Fruit fly (Drosophila melanogaster) whole organism, embryonic: ENCODE data around the gene SoYb.

Source experiments
- BEAF-32 ChIP-seq: fragments of 200-800 bp; sonication (Bioruptor generic); optimal IDR thresholded peaks from 3 replicates; lab custom pipeline; 2017; ENCODE audit warnings: missing biosample characterization, missing genetic modification characterization, mild to moderate bottlenecking, moderate library complexity, missing genetic modification reagents
- Bdp1 ChIP-seq: fragments of 200-800 bp; sonication (Bioruptor generic); optimal IDR thresholded peaks from 3 replicates; lab custom pipeline; 2016; ENCODE audit warnings: missing biosample characterization, missing genetic modification characterization
- BtbVII ChIP-seq: fragments of 200-800 bp; sonication (Bioruptor generic); optimal IDR thresholded peaks from 3 replicates; lab custom pipeline; 2017; ENCODE audit warnings: missing biosample characterization, mild to moderate bottlenecking, missing genetic modification characterization
- CG1024 ChIP-seq: fragments of 200-800 bp; sonication (Bioruptor generic); IDR thresholded peaks from 2 replicates; pipeline ENCODE4 v1.3.6; 2022; ENCODE audit warnings: missing biosample characterization, missing genetic modification characterization
- CG12219 ChIP-seq: fragments of 200-800 bp; sonication (Bioruptor generic); optimal IDR thresholded peaks from 3 replicates; lab custom pipeline; 2018; ENCODE audit warnings: missing biosample characterization, mild to moderate bottlenecking, missing genetic modification characterization
- CG1233 ChIP-seq: fragments of 200-800 bp; sonication (Bioruptor generic); optimal IDR thresholded peaks from 4 replicates; lab custom pipeline; 2018; ENCODE audit warnings: missing biosample characterization, mild to moderate bottlenecking, missing genetic modification characterization
- CG13424 ChIP-seq: fragments of 200-800 bp; sonication (Bioruptor generic); optimal IDR thresholded peaks from 2 replicates; lab custom pipeline; 2019; ENCODE audit warnings: missing biosample characterization, mild to moderate bottlenecking, missing genetic modification characterization, moderate library complexity
- CG15601 ChIP-seq: fragments of 200-800 bp; sonication (Bioruptor generic); optimal IDR thresholded peaks from 3 replicates; lab custom pipeline; 2019; ENCODE audit warnings: missing biosample characterization, mild to moderate bottlenecking, missing genetic modification characterization, moderate library complexity
- CG15696 ChIP-seq: fragments of 200-800 bp; sonication (Bioruptor generic); optimal IDR thresholded peaks from 2 replicates; lab custom pipeline; 2019; ENCODE audit warnings: missing biosample characterization, mild to moderate bottlenecking, missing genetic modification characterization, moderate library complexity
- CG17186 ChIP-seq: fragments of 200-800 bp; sonication (Bioruptor generic); optimal IDR thresholded peaks from 3 replicates; lab custom pipeline; 2017; ENCODE audit warnings: missing biosample characterization, missing genetic modification reagents, missing genetic modification characterization
- CG17568 ChIP-seq: fragments of 200-800 bp; sonication (Bioruptor generic); optimal IDR thresholded peaks from 2 replicates; lab custom pipeline; 2018; ENCODE audit warnings: missing biosample characterization, mild to moderate bottlenecking, missing genetic modification characterization, moderate library complexity
- CG31224 ChIP-seq: fragments of 200-800 bp; sonication (Bioruptor generic); IDR thresholded peaks from 2 replicates; pipeline ENCODE4 v1.3.6; 2022; ENCODE audit warnings: missing biosample characterization, missing genetic modification characterization
- CG3838 ChIP-seq: fragments of 200-800 bp; sonication (Bioruptor generic); optimal IDR thresholded peaks from 3 replicates; lab custom pipeline; 2016; ENCODE audit warnings: missing biosample characterization, missing genetic modification characterization
- CG43689 ChIP-seq: fragments of 200-800 bp; sonication (Bioruptor generic); IDR thresholded peaks from 2 replicates; pipeline ENCODE4 v1.3.6; 2022; ENCODE audit warnings: missing biosample characterization, missing genetic modification characterization
- CG5245 ChIP-seq: fragments of 200-800 bp; sonication (Bioruptor generic); optimal IDR thresholded peaks from 3 replicates; lab custom pipeline; 2016; ENCODE audit warnings: missing biosample characterization, missing genetic modification characterization
- CG6683 ChIP-seq: fragments of 200-800 bp; sonication (Bioruptor generic); optimal IDR thresholded peaks from 2 replicates; lab custom pipeline; 2017; ENCODE audit warnings: missing biosample characterization, mild to moderate bottlenecking, missing genetic modification characterization, missing genetic modification reagents
- CG7786 ChIP-seq: fragments of 200-800 bp; sonication (Bioruptor generic); optimal IDR thresholded peaks from 2 replicates; lab custom pipeline; 2016; ENCODE audit warnings: missing biosample characterization, missing genetic modification characterization
- CG7928 ChIP-seq: fragments of 200-800 bp; sonication (Bioruptor generic); optimal IDR thresholded peaks from 2 replicates; lab custom pipeline; 2017; ENCODE audit warnings: missing biosample characterization, mild to moderate bottlenecking, missing genetic modification characterization
- CG7987 ChIP-seq: fragments of 200-800 bp; sonication (Bioruptor generic); optimal IDR thresholded peaks from 2 replicates; lab custom pipeline; 2018; ENCODE audit warnings: missing biosample characterization, mild to moderate bottlenecking, missing genetic modification characterization, moderate library complexity
- CTCF ChIP-seq: fragments of 200-800 bp; sonication (Bioruptor generic); optimal IDR thresholded peaks from 2 replicates; lab custom pipeline; 2017; ENCODE audit warnings: missing biosample characterization, mild to moderate bottlenecking, missing genetic modification characterization, moderate library complexity
- Dip2 ChIP-seq: fragments of 200-800 bp; sonication (Bioruptor generic); IDR thresholded peaks from 2 replicates; pipeline ENCODE4 v1.3.6; 2022; ENCODE audit warnings: missing biosample characterization, missing genetic modification characterization
- E2f2 ChIP-seq: fragments of 200-800 bp; sonication (Bioruptor generic); IDR thresholded peaks from 2 replicates; pipeline ENCODE4 v1.3.6; 2022; ENCODE audit warnings: missing biosample characterization, missing genetic modification characterization
- ERR ChIP-seq: fragments of 200-800 bp; sonication (Bioruptor generic); optimal IDR thresholded peaks from 2 replicates; lab custom pipeline; 2016; ENCODE audit warnings: missing biosample characterization, missing genetic modification characterization
- GATAe ChIP-seq: fragments of 200-800 bp; sonication (Bioruptor generic); conservative IDR thresholded peaks from 2 replicates; pipeline ENCODE4 v1.3.6; 2022; ENCODE audit warnings: missing biosample characterization, missing genetic modification characterization
- Gug ChIP-seq: fragments of 200-800 bp; sonication (Bioruptor generic); IDR thresholded peaks from 4 replicates; pipeline ENCODE4 v1.3.6; 2022; ENCODE audit warnings: missing biosample characterization, missing genetic modification characterization
- Hmx ChIP-seq: fragments of 200-800 bp; sonication (Bioruptor generic); optimal IDR thresholded peaks from 2 replicates; lab custom pipeline; 2016; ENCODE audit warnings: missing biosample characterization, missing genetic modification characterization
- MTF-1 ChIP-seq: fragments of 200-800 bp; sonication (Bioruptor generic); optimal IDR thresholded peaks from 2 replicates; lab custom pipeline; 2018; ENCODE audit warnings: missing biosample characterization, mild to moderate bottlenecking, missing genetic modification characterization, borderline replicate concordance
- Med ChIP-seq: fragments of 200-800 bp; sonication (Bioruptor generic); peaks from one replicate; lab custom pipeline; 2016; ENCODE audit warnings: missing biosample characterization, missing genetic modification characterization, mild to moderate bottlenecking, inconsistent platforms, moderate library complexity
- Pdp1 ChIP-seq, 2 experiments: fragments of 200-800 bp; sonication (Bioruptor generic); optimal IDR thresholded peaks; 3 replicates each; lab custom pipeline; 2016; ENCODE audit warnings: missing biosample characterization in 2 of 2, missing genetic modification characterization in 2 of 2, mild to moderate bottlenecking in 1 of 2, moderate library complexity in 1 of 2
- Rx ChIP-seq: fragments of 200-800 bp; sonication (Bioruptor generic); IDR thresholded peaks from 2 replicates; pipeline ENCODE4 v1.3.6; 2022; ENCODE audit warnings: missing biosample characterization, missing genetic modification characterization
- Sry-δ ChIP-seq: fragments of 200-800 bp; sonication (Bioruptor generic); optimal IDR thresholded peaks from 2 replicates; lab custom pipeline; 2016; ENCODE audit warnings: missing biosample characterization, missing genetic modification characterization
- Taf1 ChIP-seq: fragments of 200-800 bp; sonication (Bioruptor generic); IDR thresholded peaks from 2 replicates; pipeline ENCODE4 v1.3.6; 2022; ENCODE audit warnings: missing biosample characterization, missing genetic modification characterization
- YL-1 ChIP-seq: fragments of 200-800 bp; sonication (Bioruptor generic); optimal IDR thresholded peaks from 3 replicates; lab custom pipeline; 2017; ENCODE audit warnings: missing biosample characterization, mild to moderate bottlenecking, missing genetic modification characterization
- aop ChIP-seq: fragments of 200-800 bp; sonication (Bioruptor generic); IDR thresholded peaks from 2 replicates; pipeline ENCODE4 v1.3.6; 2022; ENCODE audit warnings: missing biosample characterization, missing genetic modification characterization
- ap ChIP-seq: fragments of 200-800 bp; sonication (Bioruptor generic); IDR thresholded peaks from 2 replicates; pipeline ENCODE4 v1.3.6; 2022; ENCODE audit warnings: missing biosample characterization, missing genetic modification characterization
- az2 ChIP-seq: fragments of 200-800 bp; sonication (Bioruptor generic); optimal IDR thresholded peaks from 3 replicates; lab custom pipeline; 2016; ENCODE audit warnings: missing biosample characterization, missing genetic modification characterization
- cas ChIP-seq: fragments of 200-800 bp; sonication (Bioruptor generic); IDR thresholded peaks from 2 replicates; pipeline ENCODE4 v1.3.6; 2022; ENCODE audit warnings: missing biosample characterization, missing genetic modification characterization
- cg ChIP-seq: fragments of 200-800 bp; sonication (Bioruptor generic); optimal IDR thresholded peaks from 3 replicates; lab custom pipeline; 2019; ENCODE audit warnings: missing biosample characterization, mild to moderate bottlenecking, missing genetic modification characterization, moderate library complexity
- chm ChIP-seq: fragments of 200-800 bp; sonication (Bioruptor generic); IDR thresholded peaks from 2 replicates; pipeline ENCODE4 v1.3.6; 2022; ENCODE audit warnings: missing biosample characterization, missing genetic modification characterization
- eyg ChIP-seq: fragments of 200-800 bp; sonication (Bioruptor generic); optimal IDR thresholded peaks from 3 replicates; lab custom pipeline; 2016; ENCODE audit warnings: missing biosample characterization, missing genetic modification characterization
- gem ChIP-seq: fragments of 200-800 bp; sonication (Bioruptor generic); optimal IDR thresholded peaks from 2 replicates; lab custom pipeline; 2019; ENCODE audit warnings: missing biosample characterization, mild to moderate bottlenecking, missing genetic modification characterization, moderate library complexity
- grn ChIP-seq: fragments of 200-800 bp; sonication (Bioruptor generic); optimal IDR thresholded peaks from 3 replicates; lab custom pipeline; 2017; ENCODE audit warnings: missing biosample characterization, missing genetic modification characterization
- gsb ChIP-seq: fragments of 200-800 bp; sonication (Bioruptor generic); IDR thresholded peaks from 2 replicates; pipeline ENCODE4 v1.3.6; 2022; ENCODE audit warnings: missing biosample characterization, missing genetic modification characterization
- hth ChIP-seq: fragments of >200 bp; optimal IDR thresholded peaks from 2 replicates; lab custom pipeline; 2017; ENCODE audit warnings: inconsistent platforms
- sim ChIP-seq: fragments of 200-800 bp; sonication (Bioruptor generic); IDR thresholded peaks from 2 replicates; pipeline ENCODE4 v1.3.6; 2022; ENCODE audit warnings: missing biosample characterization, missing genetic modification characterization
- tio ChIP-seq: fragments of 200-800 bp; sonication (Bioruptor generic); optimal IDR thresholded peaks from 2 replicates; lab custom pipeline; 2017; ENCODE audit warnings: missing biosample characterization, missing genetic modification characterization, inconsistent platforms
- trem ChIP-seq: fragments of 200-800 bp; optimal IDR thresholded peaks from 3 replicates; lab custom pipeline; 2019; ENCODE audit warnings: missing biosample characterization, mild to moderate bottlenecking, missing genetic modification characterization, moderate library complexity
- tx ChIP-seq: fragments of 200-800 bp; sonication (Bioruptor generic); optimal IDR thresholded peaks from 2 replicates; lab custom pipeline; 2016; ENCODE audit warnings: missing biosample characterization, missing genetic modification characterization
- z ChIP-seq: fragments of 200-800 bp; sonication (Bioruptor generic); IDR thresholded peaks from 3 replicates; pipeline ENCODE4 v1.3.6; 2022; ENCODE audit warnings: missing biosample characterization, missing genetic modification characterization
- zen ChIP-seq: fragments of 200-800 bp; sonication (Bioruptor generic); optimal IDR thresholded peaks from 3 replicates; lab custom pipeline; 2018; ENCODE audit warnings: missing biosample characterization, mild to moderate bottlenecking, missing genetic modification characterization, moderate library complexity
- zf30C ChIP-seq: fragments of 200-800 bp; sonication (Bioruptor generic); optimal IDR thresholded peaks from 3 replicates; lab custom pipeline; 2018; ENCODE audit warnings: missing biosample characterization, mild to moderate bottlenecking, missing genetic modification characterization

SoYb gene

DNA sequence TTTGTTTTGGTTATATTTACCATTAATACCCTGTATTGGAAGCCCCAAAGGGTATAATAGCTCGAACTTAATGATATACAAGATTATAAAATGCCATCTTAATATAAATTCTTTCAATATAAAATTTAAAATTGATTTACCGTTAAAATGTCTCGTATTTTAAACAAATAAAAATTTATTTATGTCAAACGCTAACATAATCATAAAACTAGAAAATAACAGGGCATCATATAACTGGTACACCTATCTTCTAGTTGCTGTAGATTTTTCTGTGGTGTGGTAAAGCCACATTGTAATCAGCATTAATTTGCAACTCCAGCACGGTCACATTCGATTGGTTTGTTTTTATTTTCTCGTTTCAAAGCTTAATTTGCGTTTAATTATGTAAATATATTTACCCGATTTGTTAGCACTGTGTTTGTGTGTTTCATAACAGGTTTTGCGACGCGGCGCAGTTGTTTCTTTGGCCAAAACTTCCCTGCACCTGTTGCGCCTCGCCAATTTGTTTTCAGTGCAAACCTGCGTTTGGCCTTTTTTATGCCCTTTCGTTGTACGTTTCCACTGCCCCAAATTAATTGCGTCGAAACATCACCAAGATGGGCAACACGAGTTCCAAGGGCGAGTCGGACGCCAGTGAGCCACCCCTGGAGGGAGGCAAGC lies 45.4 kb downstream of the SoYb start, which contains the start of the genes CG4658 and CG5846 (continued):
- TF ChIP-seq chm (GFP tag; lab: Robert Waterston, UW) (peak; percentile 94), Dip2 (GFP tag; lab: Robert Waterston, UW) (peak; percentile 50), CG17568 (GFP tag; lab: Kevin White, UChicago) (no peak), eyg (GFP tag; lab: Kevin White, UChicago) (no peak), aop (peak; percentile 55; the same call in 1 of the 2 replicates), CTCF (GFP tag; lab: Kevin White, UChicago) (peak; percentile 33), gsb (peak; percentile 80), tio (GFP tag; lab: Kevin White, UChicago) (peak; percentile 93), YL-1 (GFP tag; lab: Kevin White, UChicago) (peak; percentile 91), CG17186 (GFP tag; lab: Kevin White, UChicago) (peak; percentile 65), CG1024 (peak; percentile 88), CG31224 (GFP tag; lab: Robert Waterston, UW) (peak; percentile 90), sim (GFP tag; lab: Robert Waterston, UW) (peak; percentile 93), Bdp1 (peak; percentile 80), grn (GFP tag; lab: Kevin White, UChicago) (no peak), trem (tag; lab: Kevin White, UChicago) (peak; percentile 95), CG43689 (peak; percentile 64; the same call in 1 of the 2 replicates), Gug (GFP tag; lab: Robert Waterston, UW) (peak; percentile 81), cg (GFP tag; lab: Kevin White, UChicago) (no peak), Hmx (GFP tag; lab: Kevin White, UChicago) (peak; percentile 73), CG7987 (peak; percentile 68), Pdp1 (GFP tag; optimal IDR thresholded peaks at IDR 0.05; lab: Kevin White, UChicago) (peak; percentile 85 to 87), GATAe (peak; percentile 81), ERR (GFP tag; lab: Kevin White, UChicago) (no peak), zf30C (GFP tag; lab: Kevin White, UChicago) (peak; percentile 25), MTF-1 (GFP tag; lab: Kevin White, UChicago) (peak; percentile 77), cas (GFP tag; lab: Robert Waterston, UW) (peak; percentile 87), CG15601 (peak; percentile 91), Rx (peak; percentile 82), Sry-δ (GFP tag; lab: Kevin White, UChicago) (peak; percentile 44), ap (GFP tag; lab: Robert Waterston, UW) (peak; percentile 94), CG7786 (peak; percentile 74), zen (peak; percentile 96), hth (lab: Kevin White, UChicago) (no peak), gem (tag; lab: Kevin White, UChicago) (peak; percentile 98), CG7928 (peak; percentile 49), CG6683 (GFP tag; lab: Kevin White, UChicago) (peak; percentile 75), Taf1 (GFP tag; lab: Robert Waterston, UW) (peak; percentile 85), CG12219 (GFP tag; lab: Kevin White, UChicago) (peak; percentile 77), Med (peak; percentile 88), CG13424 (tag; lab: Kevin White, UChicago) (peak; percentile 94), az2 (GFP tag; lab: Kevin White, UChicago) (peak; percentile 96), z (GFP tag; lab: Robert Waterston, UW) (peak; percentile 56; the same call in 1 of the 3 replicates), tx (GFP tag; lab: Kevin White, UChicago) (peak; percentile 45), BEAF-32 (GFP tag; lab: Kevin White, UChicago) (peak; percentile 19), CG3838 (GFP tag; lab: Kevin White, UChicago) (peak; percentile 82), BtbVII (peak; percentile 74), CG5245 (peak; percentile 86), CG15696 (tag; lab: Kevin White, UChicago) (peak; percentile 89), CG1233 (GFP tag; lab: Kevin White, UChicago) (peak; percentile 89), E2f2 (GFP tag; lab: Robert Waterston, UW) (peak; percentile 81)
